Worm (Caenorhabditis elegans): Measurements from ENCODE around the gene cin-4.

The cin-4 gene

ce11 chrII:7072590-7073536 is 34.8 kb downstream of the cin-4 start (continued):
- TF ChIP-seq mes-2 (tag; optimal IDR thresholded peaks at IDR 0.05; ENCODE audit: poor library complexity, severe bottlenecking) = peak; percentile 77
- peak; percentile 69; the same call in 1 of the 2 replicates for TF ChIP-seq tra-1 (GFP tag; IDR thresholded peaks at IDR 0.05)
- no peak for TF ChIP-seq daf-16 (GFP tag; optimal IDR thresholded peaks at IDR 0.05)
- TF ChIP-seq daf-16 (tag; optimal IDR thresholded peaks at IDR 0.05) = peak; percentile 59
- TF ChIP-seq zip-2 (tag; optimal IDR thresholded peaks at IDR 0.05) = no peak
- TF ChIP-seq T26A8.4 (GFP tag; IDR thresholded peaks at IDR 0.05) = no peak
- TF ChIP-seq F49E8.2 (tag; optimal IDR thresholded peaks at IDR 0.05; ENCODE audit: borderline replicate concordance) = no peak
- 0 out of 2 replicates have a peak, but pooled peaks have one; percentile 23 for TF ChIP-seq hmg-1.1 (GFP tag; IDR thresholded peaks at IDR 0.05)
- TF ChIP-seq lin-1 (GFP tag; IDR thresholded peaks at IDR 0.05) = peak; percentile 68; the same call in 1 of the 2 replicates
- no peak for TF ChIP-seq gei-8 (GFP tag; optimal IDR thresholded peaks at IDR 0.05)
- TF ChIP-seq pqm-1 (tag; optimal IDR thresholded peaks at IDR 0.05) = no peak
- peak; percentile 75 for TF ChIP-seq nhr-10 (tag; optimal IDR thresholded peaks at IDR 0.05)
- TF ChIP-seq snpc-4 (tag; optimal IDR thresholded peaks at IDR 0.05) = no peak
- TF ChIP-seq hlh-30 (tag; optimal IDR thresholded peaks at IDR 0.05; ENCODE audit: insufficient read depth) = peak; percentile 73
- TF ChIP-seq zag-1 (tag; optimal IDR thresholded peaks at IDR 0.05) = no peak
- peak; percentile 38 for TF ChIP-seq nhr-77 (tag; optimal IDR thresholded peaks at IDR 0.05)
- TF ChIP-seq mep-1 (tag; optimal IDR thresholded peaks at IDR 0.05) = peak; percentile 57
- TF ChIP-seq php-3 (GFP tag; IDR thresholded peaks at IDR 0.05) = peak; percentile 84
- no peak for TF ChIP-seq zfp-3 (GFP tag; conservative IDR thresholded peaks at IDR 0.05)
- TF ChIP-seq dmd-6 (GFP tag; IDR thresholded peaks at IDR 0.05) = peak; percentile 91
- TF ChIP-seq dve-1 (tag; optimal IDR thresholded peaks at IDR 0.05; ENCODE audit: insufficient read depth) = peak; percentile 80
- no peak for TF ChIP-seq ctbp-1 (GFP tag; IDR thresholded peaks at IDR 0.05)
- TF ChIP-seq fkh-10 (GFP tag; optimal IDR thresholded peaks at IDR 0.05) = peak; percentile 15
- TF ChIP-seq vab-7 (GFP tag; IDR thresholded peaks at IDR 0.05) = peak; percentile 32; the same call in 1 of the 2 replicates
- no peak for TF ChIP-seq ama-1 (optimal IDR thresholded peaks at IDR 0.05)
- no peak for TF ChIP-seq ZK546.5 (tag; optimal IDR thresholded peaks at IDR 0.05)
- TF ChIP-seq spr-3 (GFP tag; optimal IDR thresholded peaks at IDR 0.05) = no peak
- peak; percentile 78 for TF ChIP-seq hlh-11 (tag; optimal IDR thresholded peaks at IDR 0.05)
- TF ChIP-seq ceh-32 (tag; optimal IDR thresholded peaks at IDR 0.05; ENCODE audit: poor library complexity) = no peak
- no peak for TF ChIP-seq skn-1 (tag; optimal IDR thresholded peaks at IDR 0.05)
- TF ChIP-seq lsy-2 (tag; optimal IDR thresholded peaks at IDR 0.05) = peak; percentile 21 to 81
- TF ChIP-seq snpc-1.2 (GFP tag; IDR thresholded peaks at IDR 0.05) = no peak
- no peak for TF ChIP-seq nhr-42 (GFP tag; IDR thresholded peaks at IDR 0.05)
- TF ChIP-seq unc-130 (GFP tag; optimal IDR thresholded peaks at IDR 0.05) = peak; percentile 11
- TF ChIP-seq duxl-1 (tag; optimal IDR thresholded peaks at IDR 0.05; ENCODE audit: poor library complexity) = no peak
- no peak for TF ChIP-seq arid-1 (GFP tag; conservative IDR thresholded peaks at IDR 0.05)
- no peak for TF ChIP-seq unc-39 (tag; optimal IDR thresholded peaks at IDR 0.05)
- TF ChIP-seq fos-1 (tag; optimal IDR thresholded peaks at IDR 0.05) = no peak
- TF ChIP-seq mxl-2 (GFP tag; conservative IDR thresholded peaks at IDR 0.05) = no peak
- TF ChIP-seq T20F7.1 (GFP tag; optimal IDR thresholded peaks at IDR 0.05) = peak; percentile 72
- TF ChIP-seq pha-4 (GFP tag; IDR thresholded peaks at IDR 0.05) = no peak
- TF ChIP-seq pha-4 (tag; optimal IDR thresholded peaks at IDR 0.05) = peak; percentile 35

Measured in whole organism, L4 larva.